Worm (Caenorhabditis elegans) whole organism, dauer: ENCODE data around the gene lact-4.

Source experiments
- unc-62 ChIP-seq: sonication (generic microtip); optimal IDR thresholded peaks from 2 replicates; lab custom pipeline; 2017; ENCODE audit warnings: missing biosample characterization, missing genetic modification reagents, missing genetic modification characterization

Gene lact-4

DNA sequence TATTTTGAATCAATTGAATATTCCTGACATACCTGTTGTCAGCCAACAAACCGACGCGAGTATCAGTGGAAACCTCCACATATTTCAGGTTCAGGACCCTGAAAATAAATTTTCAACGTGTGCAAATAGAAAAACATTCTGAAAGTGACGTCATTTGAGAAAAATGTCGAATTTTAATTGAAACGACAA lies 51.6 kb downstream of the lact-4 start, which contains the start of gene F14E5.2:
Gene F14E5.2, minus strand, starts transcription at position 101 of the 189 bp plus-strand sequence.
- no peak for TF ChIP-seq unc-62
